Worm (Caenorhabditis elegans) whole organism, L2 larva: ENCODE measurements around the gene F09B9.5.

Experiments
- ama-1 ChIP-seq: fragments of 150-350 bp; optimal IDR thresholded peaks from 2 replicates; lab custom pipeline; 2018; ENCODE audit warnings: inconsistent platforms
- nhr-25 ChIP-seq: fragments of 150-350 bp; sonication (generic microtip); optimal IDR thresholded peaks from 3 replicates; lab custom pipeline; 2014; ENCODE audit warnings: missing biosample characterization, missing genetic modification characterization
- peb-1 ChIP-seq: fragments of 150-350 bp; optimal IDR thresholded peaks from 2 replicates; lab custom pipeline; 2014; ENCODE audit warnings: missing biosample characterization, missing genetic modification characterization

DNA sequence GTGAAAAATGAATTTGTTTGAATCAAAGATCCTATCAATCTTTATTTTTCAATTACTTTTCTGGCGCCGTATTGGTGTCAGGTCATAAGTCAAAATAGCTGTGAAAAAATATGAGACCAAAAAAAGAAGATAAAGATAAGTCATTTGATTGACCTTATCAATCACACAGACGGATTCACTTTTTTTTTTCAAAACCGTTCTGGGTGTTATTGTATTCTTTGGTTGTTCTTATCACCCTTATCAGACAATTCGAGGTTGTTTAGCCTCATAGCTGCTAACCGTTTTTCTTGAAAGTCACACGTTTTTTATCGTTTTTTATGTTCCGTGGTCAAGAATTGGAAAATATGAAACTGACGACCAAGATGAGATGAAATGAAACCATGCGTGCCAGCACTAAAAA is 13.9 kb downstream of the F09B9.5 start:
- TF ChIP-seq peb-1 (tag; lab: Kevin White, UChicago) (no peak), nhr-25 (no peak), ama-1 (lab: Kevin White, UChicago) (no peak)
